Fruit fly (Drosophila melanogaster) whole organism, wandering third instar larva: Measurements from ENCODE around the gene mib1.

Experiments used
- Abd-B ChIP-seq: fragments of >200 bp; optimal IDR thresholded peaks from 2 replicates; lab custom pipeline; 2017; ENCODE audit warnings: missing biosample characterization, missing genetic modification characterization
- CG32264 ChIP-seq: fragments of 200-800 bp; sonication (Bioruptor generic); optimal IDR thresholded peaks from 2 replicates; lab custom pipeline; 2016; ENCODE audit warnings: missing biosample characterization, missing genetic modification characterization
- CG9705 ChIP-seq: fragments of 200-800 bp; sonication (Bioruptor generic); optimal IDR thresholded peaks from 2 replicates; lab custom pipeline; 2018; ENCODE audit warnings: missing biosample characterization, mild to moderate bottlenecking, missing genetic modification characterization
- CrebA ChIP-seq: fragments of 200-800 bp; sonication (Bioruptor generic); optimal IDR thresholded peaks from 2 replicates; lab custom pipeline; 2016; ENCODE audit warnings: missing biosample characterization, mild to moderate bottlenecking, missing genetic modification characterization, borderline replicate concordance
- Dfd ChIP-seq: fragments of >200 bp; optimal IDR thresholded peaks from 2 replicates; lab custom pipeline; 2017; ENCODE audit warnings: missing biosample characterization, missing genetic modification characterization
- Dif ChIP-seq: fragments of 200-275, 200-300 bp; sonication (Bioruptor generic); optimal IDR thresholded peaks from 2 replicates; lab custom pipeline; 2018; ENCODE audit warnings: missing biosample characterization, missing genetic modification characterization; ENCODE audit not compliant: partially characterized antibody
- GATAd ChIP-seq: sonication (Bioruptor generic); optimal IDR thresholded peaks from 2 replicates; lab custom pipeline; 2016; ENCODE audit warnings: missing biosample characterization, missing genetic modification characterization
- HLH106 ChIP-seq: fragments of 200-800 bp; optimal IDR thresholded peaks from 3 replicates; lab custom pipeline; 2019; ENCODE audit warnings: missing biosample characterization, mild to moderate bottlenecking, missing genetic modification characterization, moderate library complexity
- Hnf4 ChIP-seq: fragments of 200-800 bp; sonication (Bioruptor generic); optimal IDR thresholded peaks from 2 replicates; lab custom pipeline; 2016; ENCODE audit warnings: missing biosample characterization, mild to moderate bottlenecking, missing genetic modification characterization
- Hr78 ChIP-seq: fragments of >200 bp; optimal IDR thresholded peaks from 2 replicates; lab custom pipeline; 2017; ENCODE audit warnings: missing biosample characterization, missing genetic modification characterization
- Hr83 ChIP-seq: fragments of 200-300 bp; sonication (Bioruptor generic); optimal IDR thresholded peaks from 2 replicates; lab custom pipeline; 2016; ENCODE audit warnings: missing biosample characterization, mild to moderate bottlenecking, missing genetic modification characterization, moderate library complexity; ENCODE audit not compliant: poor library complexity, severe bottlenecking
- Jra ChIP-seq: sonication (Bioruptor generic); optimal IDR thresholded peaks from 2 replicates; lab custom pipeline; 2016; ENCODE audit warnings: missing biosample characterization, missing genetic modification characterization
- Mio ChIP-seq: sonication (Bioruptor generic); optimal IDR thresholded peaks from 2 replicates; lab custom pipeline; 2016; ENCODE audit warnings: missing biosample characterization, missing genetic modification characterization
- Myc ChIP-seq: fragments of >200 bp; optimal IDR thresholded peaks from 2 replicates; lab custom pipeline; 2017
- N ChIP-seq: fragments of >200 bp; optimal IDR thresholded peaks from 2 replicates; lab custom pipeline; 2018; ENCODE audit warnings: missing biosample characterization, missing external identifiers, missing genetic modification characterization
- OdsH ChIP-seq: fragments of 200-800 bp; sonication (Bioruptor generic); optimal IDR thresholded peaks from 2 replicates; lab custom pipeline; 2016; ENCODE audit warnings: missing biosample characterization, mild to moderate bottlenecking, missing genetic modification characterization
- Rel ChIP-seq, 2 experiments: fragments of 200-800 bp; sonication (Bioruptor generic) in 1 of 2; optimal IDR thresholded peaks; 2 replicates in 1 of 2; 3 replicates in 1 of 2; lab custom pipeline; 2016 to 2019; ENCODE audit warnings: mild to moderate bottlenecking in 2 of 2, missing biosample characterization in 2 of 2, missing genetic modification characterization in 2 of 2, moderate library complexity in 1 of 2
- Sp1 ChIP-seq: fragments of 200-800 bp; sonication (Bioruptor generic); optimal IDR thresholded peaks from 3 replicates; lab custom pipeline; 2019; ENCODE audit warnings: missing biosample characterization, mild to moderate bottlenecking, missing genetic modification characterization, moderate library complexity
- Vsx2 ChIP-seq: fragments of 200-300, 225-300 bp; sonication (Bioruptor generic); optimal IDR thresholded peaks from 2 replicates; lab custom pipeline; 2018; ENCODE audit warnings: missing biosample characterization, missing genetic modification characterization; ENCODE audit not compliant: partially characterized antibody
- br ChIP-seq: fragments of 200-800 bp; sonication (Bioruptor generic); optimal IDR thresholded peaks from 2 replicates; lab custom pipeline; 2016; ENCODE audit warnings: missing biosample characterization, missing genetic modification characterization
- brk ChIP-seq: fragments of 200-800 bp; sonication (Bioruptor generic); optimal IDR thresholded peaks from 2 replicates; lab custom pipeline; 2016; ENCODE audit warnings: missing biosample characterization, mild to moderate bottlenecking, missing genetic modification characterization
- dl ChIP-seq, 2 experiments: fragments of 175-275, 200-275 bp in 1 of 2; fragments of 200-275 bp in 1 of 2; sonication (Bioruptor generic); optimal IDR thresholded peaks; lab custom pipeline; 2018; ENCODE audit warnings: mild to moderate bottlenecking in 2 of 2, missing biosample characterization in 2 of 2, missing genetic modification characterization in 2 of 2, moderate library complexity in 2 of 2; ENCODE audit not compliant: partially characterized antibody in 2 of 2, insufficient read depth in 1 of 2
- dmrt93B ChIP-seq: fragments of 200-800 bp; sonication (Bioruptor generic); optimal IDR thresholded peaks from 2 replicates; lab custom pipeline; 2018; ENCODE audit warnings: missing biosample characterization, mild to moderate bottlenecking, missing genetic modification characterization
- dsf ChIP-seq: sonication (Bioruptor generic); optimal IDR thresholded peaks from 2 replicates; lab custom pipeline; 2016; ENCODE audit warnings: missing biosample characterization, missing genetic modification characterization, borderline replicate concordance
- ey ChIP-seq: fragments of 200-800 bp; sonication (Bioruptor generic); optimal IDR thresholded peaks from 2 replicates; lab custom pipeline; 2016; ENCODE audit warnings: missing biosample characterization, missing genetic modification characterization
- foxo ChIP-seq, 2 experiments: fragments of 200-800 bp; sonication (Bioruptor generic); optimal IDR thresholded peaks; 2 replicates in 1 of 2; 3 replicates in 1 of 2; lab custom pipeline; 2016 to 2017; ENCODE audit warnings: missing biosample characterization in 2 of 2, missing genetic modification characterization in 2 of 2
- fru ChIP-seq: fragments of 200-800 bp; sonication (Bioruptor generic); optimal IDR thresholded peaks from 3 replicates; lab custom pipeline; 2016; ENCODE audit warnings: missing biosample characterization, mild to moderate bottlenecking, missing genetic modification characterization
- h ChIP-seq: fragments of 200-800 bp; sonication (Bioruptor generic); optimal IDR thresholded peaks from 3 replicates; lab custom pipeline; 2016; ENCODE audit warnings: missing biosample characterization, mild to moderate bottlenecking, missing genetic modification characterization
- jim ChIP-seq: fragments of 175-275, 200-325 bp; sonication (Bioruptor generic); optimal IDR thresholded peaks from 2 replicates; lab custom pipeline; 2016; ENCODE audit warnings: missing biosample characterization, mild to moderate bottlenecking, missing genetic modification characterization
- lola ChIP-seq: fragments of >200 bp; optimal IDR thresholded peaks from 2 replicates; lab custom pipeline; 2017; ENCODE audit warnings: missing biosample characterization, missing genetic modification characterization
- pan ChIP-seq: fragments of >200 bp; optimal IDR thresholded peaks from 2 replicates; lab custom pipeline; 2017
- psq ChIP-seq: fragments of 200-800 bp; sonication (Bioruptor generic); optimal IDR thresholded peaks from 3 replicates; lab custom pipeline; 2017; ENCODE audit warnings: missing biosample characterization, mild to moderate bottlenecking, missing genetic modification characterization, moderate library complexity
- rgr ChIP-seq: fragments of 200-800 bp; sonication (Bioruptor generic); optimal IDR thresholded peaks from 3 replicates; lab custom pipeline; 2016; ENCODE audit warnings: missing biosample characterization, mild to moderate bottlenecking, missing genetic modification characterization
- sage ChIP-seq: fragments of 200-800 bp; sonication (Bioruptor generic); optimal IDR thresholded peaks from 2 replicates; lab custom pipeline; 2016; ENCODE audit warnings: missing biosample characterization, mild to moderate bottlenecking, missing genetic modification characterization
- sv ChIP-seq: fragments of 200-800 bp; sonication (Bioruptor generic); optimal IDR thresholded peaks from 3 replicates; lab custom pipeline; 2016; ENCODE audit warnings: missing biosample characterization, missing genetic modification characterization
- tai ChIP-seq: sonication (Bioruptor generic); optimal IDR thresholded peaks from 2 replicates; lab custom pipeline; 2016; ENCODE audit warnings: missing biosample characterization, missing genetic modification characterization
- usp ChIP-seq: fragments of >200 bp; optimal IDR thresholded peaks from 2 replicates; lab custom pipeline; 2017; ENCODE audit warnings: missing biosample characterization, missing genetic modification characterization
- woc ChIP-seq: sonication (Bioruptor generic); optimal IDR thresholded peaks from 2 replicates; lab custom pipeline; 2016; ENCODE audit warnings: missing biosample characterization, mild to moderate bottlenecking, missing genetic modification characterization

The mib1 gene

dm6 chr3L:16060806-16061600 is 49.4 kb upstream of the mib1 start:
- no peak for TF ChIP-seq Rel (GFP tag; optimal IDR thresholded peaks at IDR 0.05; lab: Kevin White, UChicago)
- TF ChIP-seq Rel (tag; optimal IDR thresholded peaks at IDR 0.05; lab: Kevin White, UChicago) = no peak
- peak; percentile 32 for TF ChIP-seq h (GFP tag; lab: Kevin White, UChicago)
- TF ChIP-seq CrebA (GFP tag; lab: Kevin White, UChicago) = no peak
- TF ChIP-seq CG32264 (GFP tag; lab: Kevin White, UChicago) = no peak
- no peak for TF ChIP-seq dl (GFP tag; optimal IDR thresholded peaks at IDR 0.05; lab: Kevin White, UChicago; ENCODE audit: insufficient read depth in 1 of 2, partially characterized antibody in 2 of 2)
- TF ChIP-seq tai (GFP tag; lab: Kevin White, UChicago) = no peak
- TF ChIP-seq brk (GFP tag; lab: Kevin White, UChicago) = no peak
- no peak for TF ChIP-seq Dfd (GFP tag; lab: Kevin White, UChicago)
- TF ChIP-seq Abd-B (GFP tag; lab: Kevin White, UChicago) = no peak
- TF ChIP-seq Myc (lab: Kevin White, UChicago) = no peak
- TF ChIP-seq psq (GFP tag; lab: Kevin White, UChicago) = peak; percentile 36
- peak; percentile 5 for TF ChIP-seq rgr (GFP tag; lab: Kevin White, UChicago)
- TF ChIP-seq Jra (GFP tag; lab: Kevin White, UChicago) = no peak
- no peak for TF ChIP-seq usp (GFP tag; lab: Kevin White, UChicago)
- TF ChIP-seq Dif (GFP tag; lab: Kevin White, UChicago) = no peak
- no peak for TF ChIP-seq dmrt93B
- no peak for TF ChIP-seq Hr83
- peak; percentile 6 for TF ChIP-seq fru (GFP tag; lab: Kevin White, UChicago)
- no peak for TF ChIP-seq jim (GFP tag; lab: Kevin White, UChicago)
- no peak for TF ChIP-seq GATAd (GFP tag; lab: Kevin White, UChicago)
- no peak for TF ChIP-seq br (GFP tag; lab: Kevin White, UChicago)
- no peak for TF ChIP-seq HLH106 (tag; lab: Kevin White, UChicago)
- no peak for TF ChIP-seq Vsx2 (GFP tag; lab: Kevin White, UChicago)
- no peak for TF ChIP-seq Mio
- TF ChIP-seq foxo (GFP tag; optimal IDR thresholded peaks at IDR 0.05; lab: Kevin White, UChicago) = peak in 1 of 2 experiments; percentile 53
- no peak for TF ChIP-seq pan (lab: Kevin White, UChicago)
- no peak for TF ChIP-seq CG9705 (GFP tag; lab: Kevin White, UChicago)
- no peak for TF ChIP-seq sage (GFP tag; lab: Kevin White, UChicago)
- no peak for TF ChIP-seq dsf
- TF ChIP-seq Sp1 (GFP tag; lab: Kevin White, UChicago) = no peak
- no peak for TF ChIP-seq Hnf4
- peak; percentile 22 for TF ChIP-seq sv (GFP tag; lab: Kevin White, UChicago)
- no peak for TF ChIP-seq lola (GFP tag; lab: Kevin White, UChicago)
- no peak for TF ChIP-seq N
- TF ChIP-seq Hr78 = no peak
- TF ChIP-seq woc (GFP tag; lab: Kevin White, UChicago) = no peak
- peak; percentile 29 for TF ChIP-seq OdsH
- TF ChIP-seq ey (GFP tag; lab: Kevin White, UChicago) = no peak
- TF ChIP-seq, all 38 proteins: peak for 7

- TF ChIP-seq Dif (GFP tag; lab: Kevin White, UChicago) = no peak
- no peak for TF ChIP-seq psq (GFP tag; lab: Kevin White, UChicago)
- TF ChIP-seq Vsx2 (GFP tag; lab: Kevin White, UChicago) = no peak
- TF ChIP-seq OdsH = no peak
- TF ChIP-seq Rel (GFP tag; optimal IDR thresholded peaks at IDR 0.05; lab: Kevin White, UChicago) = no peak
- TF ChIP-seq Rel (tag; optimal IDR thresholded peaks at IDR 0.05; lab: Kevin White, UChicago) = no peak
- TF ChIP-seq woc (GFP tag; lab: Kevin White, UChicago) = no peak
- no peak for TF ChIP-seq tai (GFP tag; lab: Kevin White, UChicago)
- TF ChIP-seq Abd-B (GFP tag; lab: Kevin White, UChicago) = no peak
- TF ChIP-seq Hnf4 = no peak
- TF ChIP-seq h (GFP tag; lab: Kevin White, UChicago) = no peak
- TF ChIP-seq Hr78 = no peak
- no peak for TF ChIP-seq dmrt93B
- no peak for TF ChIP-seq CG32264 (GFP tag; lab: Kevin White, UChicago)
- TF ChIP-seq ey (GFP tag; lab: Kevin White, UChicago) = no peak
Measured at dm6 chr3L:16056101-16056891, 44.7 kb upstream of the mib1 start.
